Worm (Caenorhabditis elegans): Measurements from ENCODE around the gene E04F6.4.

- TF ChIP-seq mep-1 (tag; optimal IDR thresholded peaks at IDR 0.05): no peak
- no peak for TF ChIP-seq nhr-237 (tag; optimal IDR thresholded peaks at IDR 0.05)
- TF ChIP-seq fos-1 (tag; optimal IDR thresholded peaks at IDR 0.05): no peak
- no peak for TF ChIP-seq skn-1 (tag; optimal IDR thresholded peaks at IDR 0.05)
- no peak for TF ChIP-seq unc-62 (GFP tag; optimal IDR thresholded peaks at IDR 0.05)
- no peak for TF ChIP-seq ama-1 (optimal IDR thresholded peaks at IDR 0.05)
Measured at ce11 chrII:7176108-7176507, 13.1 kb upstream of the E04F6.4 start.
